Worm (Caenorhabditis elegans) whole organism, mixed stage, embryonic: Measurements from ENCODE around the gene tcer-1.

ENCODE experiments used
- lin-32 ChIP-seq: fragments of 200-800 bp; sonication (Bioruptor generic); optimal IDR thresholded peaks from 2 replicates; lab custom pipeline; 2018; ENCODE audit warnings: mild to moderate bottlenecking, missing genetic modification characterization, missing compliant biosample characterization
- unc-62 ChIP-seq: fragments of 150-350 bp; optimal IDR thresholded peaks from 2 replicates; lab custom pipeline; 2014; ENCODE audit warnings: missing biosample characterization, missing genetic modification reagents, missing genetic modification characterization

DNA sequence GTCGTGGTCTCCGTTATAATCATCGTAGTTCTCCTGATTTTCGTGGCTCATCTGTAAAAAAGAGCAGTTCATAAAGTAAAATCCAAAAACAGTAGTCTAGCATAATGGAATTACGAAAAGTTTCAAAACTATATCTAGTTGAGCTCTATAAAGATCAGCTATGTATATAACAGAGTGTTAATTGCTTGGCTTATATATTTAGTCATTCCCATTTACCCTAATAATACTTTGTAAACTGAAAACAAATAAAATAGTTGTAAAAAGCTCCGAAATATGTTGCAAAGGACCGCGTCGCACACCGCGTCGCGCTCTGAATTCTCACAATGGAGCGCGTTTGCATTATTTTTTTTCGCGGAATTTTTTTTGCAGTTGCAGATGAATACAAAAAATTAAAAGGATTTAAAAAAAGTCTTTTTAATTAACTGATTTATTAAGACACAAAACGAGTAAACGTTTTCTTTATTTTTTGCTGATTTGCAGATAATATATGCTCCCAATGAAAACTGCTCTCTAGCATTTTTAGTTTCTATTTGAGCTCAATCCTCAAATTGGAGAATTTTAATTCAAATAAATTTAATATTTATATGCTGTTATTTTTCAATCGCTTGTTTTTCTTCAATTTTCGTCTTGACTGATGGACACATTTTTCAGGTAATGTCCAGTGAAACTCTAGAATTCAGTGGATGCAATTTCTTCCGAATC is at the start of gene tcer-1, which contains the start of gene ZK1127.5:
- TF ChIP-seq unc-62 (GFP tag; lab: Kevin White, UChicago) (no peak), lin-32 (GFP tag; lab: Kevin White, UChicago) (no peak)
